Worm (Caenorhabditis elegans) whole organism, L4 larva: Measurements from ENCODE around the gene epg-6.

ENCODE experiments used
- F37D6.2 ChIP-seq: sonication (generic microtip); optimal IDR thresholded peaks from 2 replicates; lab custom pipeline; 2016; ENCODE audit warnings: mild to moderate bottlenecking, missing genetic modification characterization, missing compliant biosample characterization
- F44E2.7 ChIP-seq: fragments of 200-800 bp; sonication (Bioruptor generic); IDR thresholded peaks from 2 replicates; pipeline ENCODE4 v2.1.2; 2022; ENCODE audit warnings: missing genetic modification characterization, missing compliant biosample characterization
- T20F7.1 ChIP-seq: fragments of 200-800 bp; sonication (Bioruptor generic); optimal IDR thresholded peaks from 2 replicates; lab custom pipeline; 2018; ENCODE audit warnings: mild to moderate bottlenecking, missing genetic modification characterization, missing compliant biosample characterization
- T26A8.4 ChIP-seq: fragments of 200-800 bp; sonication (Bioruptor generic); IDR thresholded peaks from 2 replicates; pipeline ENCODE4 v1.3.6; 2022; ENCODE audit warnings: missing genetic modification characterization, missing compliant biosample characterization
- Y105C5A.15 ChIP-seq: fragments of 200-800 bp; sonication (Bioruptor generic); IDR thresholded peaks from 2 replicates; pipeline ENCODE4 v1.3.6; 2022; ENCODE audit warnings: missing genetic modification characterization, missing compliant biosample characterization
- Y48G9A.11 ChIP-seq: fragments of 200-800 bp; sonication (Bioruptor generic); IDR thresholded peaks from 2 replicates; pipeline ENCODE4 v1.3.6; 2022; ENCODE audit warnings: missing genetic modification reagents, missing genetic modification characterization, missing compliant biosample characterization
- ZK337.2 ChIP-seq: fragments of 200-800 bp; sonication (Bioruptor generic); IDR thresholded peaks from 2 replicates; pipeline ENCODE4 v1.3.6; 2022; ENCODE audit warnings: missing genetic modification reagents, missing genetic modification characterization, missing compliant biosample characterization
- ama-1 ChIP-seq: fragments of 150-350 bp; optimal IDR thresholded peaks from 2 replicates; lab custom pipeline; 2014; ENCODE audit warnings: inconsistent platforms, mixed read lengths
- arid-1 ChIP-seq: fragments of 200-800 bp; sonication (Bioruptor generic); conservative IDR thresholded peaks from 2 replicates; pipeline ENCODE4 v1.3.6; 2022; ENCODE audit warnings: missing genetic modification reagents, missing genetic modification characterization, missing compliant biosample characterization
- ceh-20 ChIP-seq: fragments of 200-800 bp; sonication (Bioruptor generic); IDR thresholded peaks from 2 replicates; pipeline ENCODE4 v1.3.6; 2022; ENCODE audit warnings: missing genetic modification reagents, missing genetic modification characterization, missing compliant biosample characterization
- ceh-28 ChIP-seq: fragments of 150-350 bp; optimal IDR thresholded peaks from 2 replicates; lab custom pipeline; 2014; ENCODE audit warnings: missing biosample characterization, missing genetic modification reagents, missing genetic modification characterization
- ctbp-1 ChIP-seq: fragments of 200-800 bp; sonication (Bioruptor generic); IDR thresholded peaks from 2 replicates; pipeline ENCODE4 v1.3.6; 2022; ENCODE audit warnings: missing genetic modification reagents, missing genetic modification characterization, missing compliant biosample characterization
- daf-16 ChIP-seq, 3 experiments: sonication (generic microtip); optimal IDR thresholded peaks; 2 replicates each; lab custom pipeline; 2016 to 2017; ENCODE audit warnings: missing genetic modification characterization in 3 of 3, missing genetic modification reagents in 3 of 3, mild to moderate bottlenecking in 2 of 3, missing compliant biosample characterization in 2 of 3, missing biosample characterization in 1 of 3, moderate library complexity in 1 of 3
- daf-8 ChIP-seq: fragments of 200-800 bp; sonication (Bioruptor generic); IDR thresholded peaks from 2 replicates; pipeline ENCODE4 v1.3.6; 2022; ENCODE audit warnings: missing genetic modification characterization, missing compliant biosample characterization
- dmd-6 ChIP-seq: fragments of 200-800 bp; sonication (Bioruptor generic); IDR thresholded peaks from 2 replicates; pipeline ENCODE4 v1.3.6; 2022; ENCODE audit warnings: missing genetic modification reagents, missing genetic modification characterization, missing compliant biosample characterization
- dmd-9 ChIP-seq: fragments of 200-800 bp; sonication (Bioruptor generic); IDR thresholded peaks from 2 replicates; pipeline ENCODE4 v1.3.6; 2022; ENCODE audit warnings: missing genetic modification reagents, missing genetic modification characterization, missing compliant biosample characterization
- dpl-1 ChIP-seq: fragments of 150-350 bp; optimal IDR thresholded peaks from 2 replicates; lab custom pipeline; 2014; ENCODE audit warnings: missing biosample characterization, missing genetic modification reagents, missing genetic modification characterization
- dve-1 ChIP-seq: sonication (generic microtip); optimal IDR thresholded peaks from 2 replicates; lab custom pipeline; 2017; ENCODE audit warnings: antibody characterized with exemption, mild to moderate bottlenecking, missing genetic modification characterization, missing compliant biosample characterization; ENCODE audit not compliant: insufficient read depth
- egl-27 ChIP-seq: sonication (generic microtip); optimal IDR thresholded peaks from 3 replicates; lab custom pipeline; 2017; ENCODE audit warnings: missing biosample characterization, missing genetic modification reagents, missing genetic modification characterization
- fkh-10 ChIP-seq: fragments of 150-350 bp; optimal IDR thresholded peaks from 2 replicates; lab custom pipeline; 2014; ENCODE audit warnings: missing biosample characterization, missing genetic modification reagents, missing genetic modification characterization
- gei-8 ChIP-seq: fragments of 200-800 bp; sonication (Bioruptor generic); optimal IDR thresholded peaks from 2 replicates; lab custom pipeline; 2018; ENCODE audit warnings: mild to moderate bottlenecking, missing genetic modification characterization, missing compliant biosample characterization
- hif-1 ChIP-seq, 2 experiments: sonication (generic microtip); optimal IDR thresholded peaks; 2 replicates each; lab custom pipeline; 2016 to 2017; ENCODE audit warnings: missing compliant biosample characterization in 2 of 2, missing genetic modification characterization in 2 of 2, missing genetic modification reagents in 2 of 2, missing genotype in 2 of 2, mild to moderate bottlenecking in 1 of 2
- hlh-30 ChIP-seq: sonication (generic microtip); optimal IDR thresholded peaks from 2 replicates; lab custom pipeline; 2017; ENCODE audit warnings: antibody characterized with exemption, mild to moderate bottlenecking, missing genetic modification characterization, missing compliant biosample characterization; ENCODE audit not compliant: insufficient read depth
- hmg-1.1 ChIP-seq: fragments of 200-800 bp; sonication (Bioruptor generic); IDR thresholded peaks from 2 replicates; pipeline ENCODE4 v1.3.6; 2022; ENCODE audit warnings: missing genetic modification reagents, missing genetic modification characterization, missing compliant biosample characterization
- lin-15B ChIP-seq: fragments of 150-350 bp; sonication (generic microtip); optimal IDR thresholded peaks from 3 replicates; lab custom pipeline; 2014; ENCODE audit warnings: missing biosample characterization, missing genetic modification characterization
- lin-29 ChIP-seq: fragments of 200-800 bp; sonication (Bioruptor generic); IDR thresholded peaks from 2 replicates; pipeline ENCODE4 v1.3.6; 2022; ENCODE audit warnings: missing genetic modification reagents, missing genetic modification characterization, missing compliant biosample characterization
- lin-38 ChIP-seq: fragments of 200-800 bp; sonication (Bioruptor generic); IDR thresholded peaks from 2 replicates; pipeline ENCODE4 v1.3.6; 2022; ENCODE audit warnings: missing genetic modification reagents, missing genetic modification characterization, missing compliant biosample characterization
- lin-39 ChIP-seq: fragments of 150-350 bp; optimal IDR thresholded peaks from 2 replicates; lab custom pipeline; 2014; ENCODE audit warnings: missing biosample characterization, missing genetic modification reagents, missing genetic modification characterization
- madf-9 ChIP-seq: fragments of 200-800 bp; sonication (Bioruptor generic); conservative IDR thresholded peaks from 2 replicates; pipeline ENCODE4 v1.3.6; 2022; ENCODE audit warnings: missing genetic modification reagents, missing genetic modification characterization, missing compliant biosample characterization
- mes-2 ChIP-seq: sonication (generic microtip); optimal IDR thresholded peaks from 2 replicates; lab custom pipeline; 2016; ENCODE audit warnings: missing genotype, mild to moderate bottlenecking, missing genetic modification characterization, missing compliant biosample characterization; ENCODE audit not compliant: poor library complexity, severe bottlenecking
- nhr-10 ChIP-seq: fragments of 150-350 bp; optimal IDR thresholded peaks from 2 replicates; lab custom pipeline; 2014; ENCODE audit warnings: missing biosample characterization, missing genetic modification characterization
- nhr-102 ChIP-seq: sonication (generic microtip); optimal IDR thresholded peaks from 2 replicates; lab custom pipeline; 2016; ENCODE audit warnings: mild to moderate bottlenecking, missing genetic modification characterization, moderate library complexity, missing compliant biosample characterization
- nhr-11 ChIP-seq: fragments of 150-350 bp; optimal IDR thresholded peaks from 2 replicates; lab custom pipeline; 2014; ENCODE audit warnings: missing biosample characterization, missing genetic modification characterization
- nhr-111 ChIP-seq: fragments of 200-800 bp; sonication (Bioruptor generic); optimal IDR thresholded peaks from 2 replicates; lab custom pipeline; 2018; ENCODE audit warnings: mild to moderate bottlenecking, missing genetic modification characterization, missing compliant biosample characterization
- nhr-25 ChIP-seq: sonication (generic microtip); optimal IDR thresholded peaks from 2 replicates; lab custom pipeline; 2017; ENCODE audit warnings: missing genetic modification characterization, mild to moderate bottlenecking, missing compliant biosample characterization, antibody characterized with exemption, moderate library complexity, borderline replicate concordance; ENCODE audit not compliant: insufficient read depth
- nhr-28 ChIP-seq: fragments of 150-350 bp; optimal IDR thresholded peaks from 2 replicates; lab custom pipeline; 2014; ENCODE audit warnings: missing biosample characterization, missing genetic modification characterization
- nhr-41 ChIP-seq: fragments of 200-800 bp; sonication (Bioruptor generic); IDR thresholded peaks from 2 replicates; pipeline ENCODE4 v1.3.6; 2022; ENCODE audit warnings: missing genetic modification reagents, missing genetic modification characterization, missing compliant biosample characterization
- nhr-42 ChIP-seq: fragments of 200-800 bp; sonication (Bioruptor generic); IDR thresholded peaks from 2 replicates; pipeline ENCODE4 v1.3.6; 2022; ENCODE audit warnings: missing genetic modification characterization, missing compliant biosample characterization
- nhr-76 ChIP-seq: fragments of 150-350 bp; optimal IDR thresholded peaks from 2 replicates; lab custom pipeline; 2014; ENCODE audit warnings: missing biosample characterization, missing genetic modification characterization
- pha-4 ChIP-seq, 2 experiments: fragments of 150-350 bp in 1 of 2; fragments of 200-800 bp in 1 of 2; sonication (Bioruptor generic) in 1 of 2; IDR thresholded peaks in 1 of 2; optimal IDR thresholded peaks in 1 of 2; 2 replicates each; pipeline versions ENCODE4 v1.3.6 to Lab custom; 2014 to 2022; ENCODE audit warnings: missing genetic modification characterization in 2 of 2, missing genetic modification reagents in 2 of 2, missing biosample characterization in 1 of 2, missing compliant biosample characterization in 1 of 2
- php-3 ChIP-seq: fragments of 200-800 bp; sonication (Bioruptor generic); IDR thresholded peaks from 2 replicates; pipeline ENCODE4 v1.3.6; 2022; ENCODE audit warnings: missing genetic modification reagents, missing genetic modification characterization, missing compliant biosample characterization
- sdz-12 ChIP-seq: fragments of 200-800 bp; sonication (Bioruptor generic); optimal IDR thresholded peaks from 2 replicates; lab custom pipeline; 2018; ENCODE audit warnings: mild to moderate bottlenecking, missing genetic modification characterization, missing compliant biosample characterization
- snpc-4 ChIP-seq: fragments of 150-350 bp; optimal IDR thresholded peaks from 2 replicates; lab custom pipeline; 2014; ENCODE audit warnings: missing biosample characterization, missing genetic modification characterization
- spr-1 ChIP-seq: sonication (generic microtip); optimal IDR thresholded peaks from 2 replicates; lab custom pipeline; 2016; ENCODE audit warnings: mild to moderate bottlenecking, missing genetic modification characterization, missing compliant biosample characterization
- unc-39 ChIP-seq: sonication (generic microtip); optimal IDR thresholded peaks from 2 replicates; lab custom pipeline; 2017; ENCODE audit warnings: missing biosample characterization, missing genetic modification characterization
- unc-62 ChIP-seq, 3 experiments: fragments of 150-350 bp in 1 of 3; sonication (generic microtip); optimal IDR thresholded peaks in 2 of 3; peaks in 1 of 3; 1 replicate in 1 of 3; 2 replicates in 2 of 3; lab custom pipeline; 2014 to 2017; ENCODE audit warnings: missing biosample characterization in 3 of 3, missing genetic modification characterization in 3 of 3, missing genetic modification reagents in 3 of 3, missing genotype in 1 of 3
- zag-1 ChIP-seq: fragments of 150-350 bp; optimal IDR thresholded peaks from 2 replicates; lab custom pipeline; 2014; ENCODE audit warnings: missing biosample characterization, missing genetic modification characterization
- zip-2 ChIP-seq: fragments of 150-350 bp; optimal IDR thresholded peaks from 2 replicates; lab custom pipeline; 2014; ENCODE audit warnings: missing biosample characterization, missing genetic modification characterization

Gene epg-6

ce11 chrIII:10634034-10634433 lies 34.0 kb upstream of the epg-6 start (continued):
- TF ChIP-seq nhr-28 (tag; lab: Kevin White, UChicago): peak; percentile 74
- peak; percentile 72; the same call in 1 of the 2 replicates for TF ChIP-seq php-3
- TF ChIP-seq arid-1 (GFP tag; lab: Robert Waterston, UW): peak; percentile 60; the same call in 1 of the 2 replicates
- TF ChIP-seq sdz-12 (GFP tag; lab: Kevin White, UChicago): no peak
- peak; percentile 93 for TF ChIP-seq ctbp-1
- peak; percentile 83 for TF ChIP-seq T26A8.4 (GFP tag; lab: Robert Waterston, UW)
- TF ChIP-seq unc-39 (tag; lab: Kevin White, UChicago): no peak
- 0 out of 2 replicates have a peak, but pooled peaks have one; percentile 50 for TF ChIP-seq Y105C5A.15 (GFP tag; lab: Robert Waterston, UW)
- peak; percentile 43; the same call in 1 of the 2 replicates for TF ChIP-seq lin-29 (GFP tag; lab: Robert Waterston, UW)
- peak in 1 of 2 experiments; percentile 97 for TF ChIP-seq unc-62 (GFP tag; optimal IDR thresholded peaks at IDR 0.05 in 1 of 2; lab: Kevin White, UChicago)
- no peak for TF ChIP-seq unc-62 (tag; optimal IDR thresholded peaks at IDR 0.05; lab: Kevin White, UChicago)
- TF ChIP-seq dmd-6 (GFP tag; lab: Robert Waterston, UW): peak; percentile 71
- no peak for TF ChIP-seq zag-1 (tag; lab: Kevin White, UChicago)
- peak; percentile 79 for TF ChIP-seq mes-2 (tag; lab: Kevin White, UChicago)
- TF ChIP-seq dve-1: peak; percentile 93
- TF ChIP-seq egl-27 (tag; lab: Kevin White, UChicago): no peak
- TF ChIP-seq ama-1 (lab: Kevin White, UChicago): no peak
- peak; percentile 92; the same call in 1 of the 2 replicates for TF ChIP-seq nhr-41 (GFP tag; lab: Robert Waterston, UW)
- TF ChIP-seq zip-2 (tag; lab: Kevin White, UChicago): peak; percentile 3
- no peak for TF ChIP-seq lin-39
- peak; percentile 84 for TF ChIP-seq nhr-102
- no peak for TF ChIP-seq ZK337.2 (GFP tag; lab: Robert Waterston, UW)
- no peak for TF ChIP-seq Y48G9A.11 (GFP tag; lab: Robert Waterston, UW)
- peak; percentile 86 for TF ChIP-seq nhr-10 (tag; lab: Kevin White, UChicago)
- TF ChIP-seq pha-4 (GFP tag; IDR thresholded peaks at IDR 0.05; lab: Robert Waterston, UW): peak; percentile 93
- no peak for TF ChIP-seq pha-4 (tag; optimal IDR thresholded peaks at IDR 0.05; lab: Kevin White, UChicago)
- 0 out of 2 replicates have a peak, but pooled peaks have one; percentile 27 for TF ChIP-seq F44E2.7 (GFP tag; lab: Robert Waterston, UW)
- TF ChIP-seq hmg-1.1 (GFP tag; lab: Robert Waterston, UW): peak; percentile 92
- TF ChIP-seq hif-1 (tag; optimal IDR thresholded peaks at IDR 0.05; lab: Kevin White, UChicago): peak; percentile 21 to 81
- TF ChIP-seq nhr-76: no peak
- TF ChIP-seq T20F7.1: no peak
- TF ChIP-seq gei-8 (GFP tag; lab: Kevin White, UChicago): no peak
- peak; percentile 87 for TF ChIP-seq ceh-20 (GFP tag; lab: Robert Waterston, UW)
- no peak for TF ChIP-seq snpc-4 (tag; lab: Kevin White, UChicago)
- TF ChIP-seq dpl-1: peak; percentile 60
- peak; percentile 81 for TF ChIP-seq F37D6.2
- TF ChIP-seq nhr-111 (GFP tag; lab: Kevin White, UChicago): no peak
- peak; percentile 80 for TF ChIP-seq spr-1 (tag; lab: Kevin White, UChicago)
- TF ChIP-seq lin-38: peak; percentile 70
- peak; percentile 41; the same call in 1 of the 2 replicates for TF ChIP-seq dmd-9 (GFP tag; lab: Robert Waterston, UW)
- TF ChIP-seq nhr-42 (GFP tag; lab: Robert Waterston, UW): peak; percentile 82
- peak; percentile 81 for TF ChIP-seq nhr-25
- TF ChIP-seq ceh-28 (tag; lab: Kevin White, UChicago): peak; percentile 24
- TF ChIP-seq nhr-11 (tag; lab: Kevin White, UChicago): peak; percentile 82
- peak in 1 of 2 experiments; percentile 42 for TF ChIP-seq daf-16 (GFP tag; optimal IDR thresholded peaks at IDR 0.05; lab: Kevin White, UChicago)
- peak; percentile 62 for TF ChIP-seq daf-16 (tag; optimal IDR thresholded peaks at IDR 0.05; lab: Kevin White, UChicago)
- peak; percentile 54; the same call in 1 of the 2 replicates for TF ChIP-seq madf-9 (GFP tag; lab: Robert Waterston, UW)
- TF ChIP-seq daf-8 (GFP tag; lab: Robert Waterston, UW): no peak
- TF ChIP-seq hlh-30 (tag; lab: Kevin White, UChicago): peak; percentile 84
- no peak for TF ChIP-seq lin-15B (tag; lab: Kevin White, UChicago)
- peak; percentile 21 for TF ChIP-seq fkh-10
